Fruit fly (Drosophila melanogaster) whole organism, embryonic: Measurements from ENCODE around the gene CG13996.

Experiments
- Atf3 ChIP-seq: fragments of 200-800 bp; sonication (Bioruptor generic); optimal IDR thresholded peaks from 3 replicates; lab custom pipeline; 2016; ENCODE audit warnings: missing biosample characterization, missing genetic modification characterization
- B-H1 ChIP-seq: fragments of 200-800 bp; sonication (Bioruptor generic); IDR thresholded peaks from 3 replicates; pipeline ENCODE4 v1.3.6; 2022; ENCODE audit warnings: missing biosample characterization, missing genetic modification characterization
- Bgb ChIP-seq: fragments of 200-800 bp; sonication (Bioruptor generic); IDR thresholded peaks from 2 replicates; pipeline ENCODE4 v1.3.6; 2022; ENCODE audit warnings: missing biosample characterization, missing genetic modification characterization; ENCODE audit not compliant: partially characterized antibody
- CG12071 ChIP-seq: fragments of 200-800 bp; sonication (Bioruptor generic); optimal IDR thresholded peaks from 3 replicates; lab custom pipeline; 2018; ENCODE audit warnings: missing biosample characterization, mild to moderate bottlenecking, missing genetic modification characterization
- CG13296 ChIP-seq: fragments of 200-800 bp; sonication (Bioruptor generic); optimal IDR thresholded peaks from 3 replicates; lab custom pipeline; 2018; ENCODE audit warnings: missing biosample characterization, mild to moderate bottlenecking, missing genetic modification characterization
- CG15479 ChIP-seq: fragments of 200-800 bp; sonication (Bioruptor generic); optimal IDR thresholded peaks from 3 replicates; lab custom pipeline; 2019; ENCODE audit warnings: missing biosample characterization, mild to moderate bottlenecking, missing genetic modification characterization, moderate library complexity
- CG16863 ChIP-seq: fragments of 200-800 bp; sonication (Bioruptor generic); optimal IDR thresholded peaks from 3 replicates; lab custom pipeline; 2016; ENCODE audit warnings: missing biosample characterization, missing genetic modification characterization
- CG17612 ChIP-seq: fragments of 200-800 bp; sonication (Bioruptor generic); IDR thresholded peaks from 2 replicates; pipeline ENCODE4 v1.3.6; 2022; ENCODE audit warnings: missing biosample characterization, missing genetic modification characterization
- CG17802 ChIP-seq: fragments of 200-800 bp; sonication (Bioruptor generic); optimal IDR thresholded peaks from 2 replicates; lab custom pipeline; 2018; ENCODE audit warnings: missing biosample characterization, mild to moderate bottlenecking, missing genetic modification characterization, moderate library complexity
- CG18619 ChIP-seq: fragments of 200-800 bp; sonication (Bioruptor generic); optimal IDR thresholded peaks from 3 replicates; lab custom pipeline; 2017; ENCODE audit warnings: missing biosample characterization, mild to moderate bottlenecking, missing genetic modification characterization
- CG3163 ChIP-seq: fragments of 200-800 bp; sonication (Bioruptor generic); optimal IDR thresholded peaks from 3 replicates; lab custom pipeline; 2016; ENCODE audit warnings: missing biosample characterization, missing genetic modification characterization
- CG34376 ChIP-seq: fragments of 200-800 bp; sonication (Bioruptor generic); optimal IDR thresholded peaks from 2 replicates; lab custom pipeline; 2018; ENCODE audit warnings: missing biosample characterization, mild to moderate bottlenecking, missing genetic modification characterization
- CG34422 ChIP-seq: fragments of 200-800 bp; sonication (Bioruptor generic); IDR thresholded peaks from 3 replicates; pipeline ENCODE4 v1.3.6; 2022; ENCODE audit warnings: missing biosample characterization, missing genetic modification characterization
- CG3995 ChIP-seq: fragments of 200-800 bp; sonication (Bioruptor generic); optimal IDR thresholded peaks from 3 replicates; lab custom pipeline; 2016; ENCODE audit warnings: missing biosample characterization, missing genetic modification characterization
- CG42726 ChIP-seq: fragments of 200-800 bp; sonication (Bioruptor generic); IDR thresholded peaks from 2 replicates; pipeline ENCODE4 v1.3.6; 2022; ENCODE audit warnings: missing biosample characterization, missing genetic modification characterization; ENCODE audit not compliant: partially characterized antibody
- CG4617 ChIP-seq: fragments of 200-800 bp; sonication (Bioruptor generic); optimal IDR thresholded peaks from 3 replicates; lab custom pipeline; 2016; ENCODE audit warnings: missing biosample characterization, missing genetic modification characterization, borderline replicate concordance
- CG4707 ChIP-seq: fragments of 200-800 bp; sonication (Bioruptor generic); optimal IDR thresholded peaks from 2 replicates; lab custom pipeline; 2018; ENCODE audit warnings: missing biosample characterization, mild to moderate bottlenecking, missing genetic modification characterization, moderate library complexity
- CG5953 ChIP-seq: fragments of 200-800 bp; sonication (Bioruptor generic); IDR thresholded peaks from 2 replicates; pipeline ENCODE4 v1.3.6; 2022; ENCODE audit warnings: missing biosample characterization, missing genetic modification characterization
- CG6254 ChIP-seq: fragments of 200-800 bp; sonication (Bioruptor generic); optimal IDR thresholded peaks from 3 replicates; lab custom pipeline; 2017; ENCODE audit warnings: mild to moderate bottlenecking, missing biosample characterization, missing genetic modification reagents, missing genetic modification characterization
- CG8388 ChIP-seq: fragments of 200-800 bp; sonication (Bioruptor generic); optimal IDR thresholded peaks from 2 replicates; lab custom pipeline; 2019; ENCODE audit warnings: missing biosample characterization, mild to moderate bottlenecking, missing genetic modification characterization, moderate library complexity
- CG8478 ChIP-seq: fragments of >200 bp; optimal IDR thresholded peaks from 2 replicates; lab custom pipeline; 2018
- HLH54F ChIP-seq: fragments of 200-800 bp; sonication (Bioruptor generic); optimal IDR thresholded peaks from 3 replicates; lab custom pipeline; 2016; ENCODE audit warnings: missing biosample characterization, missing genetic modification characterization
- MESR4 ChIP-seq: fragments of 200-800 bp; sonication (Bioruptor generic); optimal IDR thresholded peaks from 2 replicates; lab custom pipeline; 2018; ENCODE audit warnings: missing biosample characterization, mild to moderate bottlenecking, missing genetic modification characterization, moderate library complexity
- NFAT ChIP-seq: fragments of 200-800 bp; sonication (Bioruptor generic); IDR thresholded peaks from 2 replicates; pipeline ENCODE4 v1.3.6; 2022; ENCODE audit warnings: missing biosample characterization, missing genetic modification characterization
- Opbp ChIP-seq: fragments of 200-800 bp; sonication (Bioruptor generic); IDR thresholded peaks from 3 replicates; pipeline ENCODE4 v1.3.6; 2022; ENCODE audit warnings: missing biosample characterization, missing genetic modification characterization; ENCODE audit not compliant: partially characterized antibody
- Sry-δ ChIP-seq: fragments of 200-800 bp; sonication (Bioruptor generic); optimal IDR thresholded peaks from 2 replicates; lab custom pipeline; 2016; ENCODE audit warnings: missing biosample characterization, missing genetic modification characterization
- Stat92E ChIP-seq, 3 experiments: fragments of >200 bp in 2 of 3; fragments of 200-800 bp in 1 of 3; sonication (Bioruptor generic) in 1 of 3; optimal IDR thresholded peaks; 2 replicates each; lab custom pipeline; 2017 to 2019; ENCODE audit warnings: missing biosample characterization in 3 of 3, missing genetic modification characterization in 3 of 3, mild to moderate bottlenecking in 1 of 3, moderate library complexity in 1 of 3
- Trl ChIP-seq, 3 experiments: fragments of >200 bp in 2 of 3; fragments of 200-800 bp in 1 of 3; sonication (Bioruptor generic) in 1 of 3; optimal IDR thresholded peaks; 2 replicates in 1 of 3; 3 replicates in 2 of 3; lab custom pipeline; 2016 to 2017; ENCODE audit warnings: missing biosample characterization in 1 of 3, missing genetic modification characterization in 1 of 3
- aop ChIP-seq: fragments of 200-800 bp; sonication (Bioruptor generic); IDR thresholded peaks from 2 replicates; pipeline ENCODE4 v1.3.6; 2022; ENCODE audit warnings: missing biosample characterization, missing genetic modification characterization
- ap ChIP-seq: fragments of 200-800 bp; sonication (Bioruptor generic); IDR thresholded peaks from 2 replicates; pipeline ENCODE4 v1.3.6; 2022; ENCODE audit warnings: missing biosample characterization, missing genetic modification characterization
- bowl ChIP-seq: fragments of 200-800 bp; sonication (Bioruptor generic); IDR thresholded peaks from 2 replicates; pipeline ENCODE4 v1.3.6; 2022; ENCODE audit warnings: missing biosample characterization, missing genetic modification characterization
- cad ChIP-seq: fragments of >200 bp; optimal IDR thresholded peaks from 2 replicates; lab custom pipeline; 2017; ENCODE audit warnings: missing biosample characterization, missing genetic modification characterization
- crol ChIP-seq: fragments of 200-800 bp; sonication (Bioruptor generic); IDR thresholded peaks from 2 replicates; pipeline ENCODE4 v1.3.6; 2022; ENCODE audit warnings: missing biosample characterization, missing genetic modification characterization
- eyg ChIP-seq: fragments of 200-800 bp; sonication (Bioruptor generic); optimal IDR thresholded peaks from 3 replicates; lab custom pipeline; 2016; ENCODE audit warnings: missing biosample characterization, missing genetic modification characterization
- fu2 ChIP-seq: fragments of 200-800 bp; sonication (Bioruptor generic); optimal IDR thresholded peaks from 2 replicates; lab custom pipeline; 2016; ENCODE audit warnings: missing biosample characterization, missing genetic modification characterization
- hbn ChIP-seq: fragments of 200-800 bp; sonication (Bioruptor generic); IDR thresholded peaks from 2 replicates; pipeline ENCODE4 v1.3.6; 2022; ENCODE audit warnings: missing biosample characterization, missing genetic modification characterization; ENCODE audit not compliant: partially characterized antibody
- insv ChIP-seq, 2 experiments: fragments of 200-800 bp; sonication (Bioruptor generic); optimal IDR thresholded peaks; 3 replicates each; lab custom pipeline; 2016 to 2018; ENCODE audit warnings: missing biosample characterization in 2 of 2, missing genetic modification characterization in 2 of 2
- jing ChIP-seq: fragments of 200-800 bp; sonication (Bioruptor generic); optimal IDR thresholded peaks from 2 replicates; lab custom pipeline; 2018; ENCODE audit warnings: missing biosample characterization, mild to moderate bottlenecking, missing genetic modification characterization
- kah ChIP-seq: fragments of 200-800 bp; sonication (Bioruptor generic); optimal IDR thresholded peaks from 2 replicates; lab custom pipeline; 2018; ENCODE audit warnings: missing biosample characterization, mild to moderate bottlenecking, missing genetic modification characterization
- mld ChIP-seq: fragments of 200-800 bp; sonication (Bioruptor generic); IDR thresholded peaks from 3 replicates; pipeline ENCODE4 v1.3.6; 2022; ENCODE audit warnings: missing biosample characterization, missing genetic modification characterization; ENCODE audit not compliant: partially characterized antibody
- nom ChIP-seq: fragments of 200-800 bp; sonication (Bioruptor generic); optimal IDR thresholded peaks from 2 replicates; lab custom pipeline; 2017; ENCODE audit warnings: missing biosample characterization, missing genetic modification characterization, mild to moderate bottlenecking, moderate library complexity, missing genetic modification reagents
- pros ChIP-seq: fragments of 200-800 bp; sonication (Bioruptor generic); optimal IDR thresholded peaks from 3 replicates; lab custom pipeline; 2019; ENCODE audit warnings: missing biosample characterization, mild to moderate bottlenecking, missing genetic modification characterization, moderate library complexity
- pum ChIP-seq: fragments of 200-800 bp; sonication (Bioruptor generic); optimal IDR thresholded peaks from 2 replicates; lab custom pipeline; 2016; ENCODE audit warnings: missing biosample characterization, missing genetic modification characterization
- repo ChIP-seq: fragments of 200-800 bp; sonication (Bioruptor generic); optimal IDR thresholded peaks from 2 replicates; lab custom pipeline; 2016; ENCODE audit warnings: missing biosample characterization, missing genetic modification characterization
- sd ChIP-seq: fragments of 200-800 bp; sonication (Bioruptor generic); optimal IDR thresholded peaks from 3 replicates; lab custom pipeline; 2018; ENCODE audit warnings: missing biosample characterization, mild to moderate bottlenecking, missing genetic modification characterization, moderate library complexity
- vfl ChIP-seq: fragments of 200-800 bp; sonication (Bioruptor generic); optimal IDR thresholded peaks from 2 replicates; lab custom pipeline; 2016; ENCODE audit warnings: missing biosample characterization, missing genetic modification characterization
- wek ChIP-seq: fragments of 200-800 bp; sonication (Bioruptor generic); optimal IDR thresholded peaks from 3 replicates; lab custom pipeline; 2018; ENCODE audit warnings: missing biosample characterization, mild to moderate bottlenecking, missing genetic modification characterization, moderate library complexity
- wor ChIP-seq: fragments of 200-800 bp; sonication (Bioruptor generic); IDR thresholded peaks from 2 replicates; pipeline ENCODE4 v1.3.6; 2022; ENCODE audit warnings: missing biosample characterization, missing genetic modification characterization

CG13996 gene

dm6 chr2L:5982334-5982987 is 38.2 kb upstream of the CG13996 start (continued):
- TF ChIP-seq ap (GFP tag; lab: Robert Waterston, UW) (no peak), pum (no peak), eyg (GFP tag; lab: Kevin White, UChicago) (peak; percentile 49), HLH54F (GFP tag; lab: Kevin White, UChicago) (peak; percentile 10), crol (GFP tag; lab: Robert Waterston, UW) (no peak), Sry-δ (GFP tag; lab: Kevin White, UChicago) (peak; percentile 34), kah (GFP tag; lab: Kevin White, UChicago) (no peak), CG8388 (no peak), B-H1 (GFP tag; lab: Robert Waterston, UW) (no peak), MESR4 (GFP tag; lab: Kevin White, UChicago) (peak; percentile 1), wor (GFP tag; lab: Robert Waterston, UW) (no peak), vfl (GFP tag; lab: Kevin White, UChicago) (no peak)

- TF ChIP-seq NFAT (no peak), CG16863 (no peak), Bgb (GFP tag; lab: Robert Waterston, UW) (no peak), CG18619 (GFP tag; lab: Kevin White, UChicago) (no peak), jing (GFP tag; lab: Kevin White, UChicago) (no peak), CG34422 (GFP tag; lab: Robert Waterston, UW) (no peak), CG12071 (no peak), Trl (optimal IDR thresholded peaks at IDR 0.05; lab: Kevin White, UChicago) (peak; percentile 20 to 73), Trl (GFP tag; optimal IDR thresholded peaks at IDR 0.05; lab: Kevin White, UChicago) (no peak), CG17612 (GFP tag; lab: Robert Waterston, UW) (no peak), Atf3 (GFP tag; lab: Kevin White, UChicago) (no peak), CG3163 (GFP tag; lab: Kevin White, UChicago) (peak; percentile 50), aop (no peak), fu2 (no peak), CG17802 (tag; lab: Kevin White, UChicago) (no peak), sd (tag; lab: Kevin White, UChicago) (peak; percentile 8), insv (GFP tag; optimal IDR thresholded peaks at IDR 0.05; lab: Kevin White, UChicago) (no peak), mld (GFP tag; lab: Robert Waterston, UW) (no peak), CG13296 (GFP tag; lab: Kevin White, UChicago) (no peak), cad (GFP tag; lab: Kevin White, UChicago) (peak; percentile 11), CG3995 (GFP tag; lab: Kevin White, UChicago) (no peak), Stat92E (GFP tag; optimal IDR thresholded peaks at IDR 0.05; lab: Kevin White, UChicago) (no peak), HLH54F (GFP tag; lab: Kevin White, UChicago) (no peak), nom (GFP tag; lab: Kevin White, UChicago) (peak; percentile 38), pros (GFP tag; lab: Kevin White, UChicago) (peak; percentile 58), CG4707 (GFP tag; lab: Kevin White, UChicago) (no peak), CG8478 (lab: Kevin White, UChicago) (no peak), wek (no peak), CG42726 (GFP tag; lab: Robert Waterston, UW) (no peak), repo (GFP tag; lab: Kevin White, UChicago) (no peak), CG34376 (no peak), CG6254 (GFP tag; lab: Kevin White, UChicago) (no peak), hbn (GFP tag; lab: Robert Waterston, UW) (no peak), CG5953 (GFP tag; lab: Robert Waterston, UW) (no peak), CG4617 (GFP tag; lab: Kevin White, UChicago) (no peak), Opbp (GFP tag; lab: Robert Waterston, UW) (no peak), CG15479 (GFP tag; lab: Kevin White, UChicago) (peak; percentile 67), bowl (no peak)
Observed at dm6 chr2L:5983236-5983635, 37.4 kb upstream of the CG13996 start.
